Worm (Caenorhabditis elegans): ENCODE data around the gene F08D12.12.
A peak's percentile ranks its signal among the peaks of the same experiment; 100 is the strongest.

Gene F08D12.12

DNA sequence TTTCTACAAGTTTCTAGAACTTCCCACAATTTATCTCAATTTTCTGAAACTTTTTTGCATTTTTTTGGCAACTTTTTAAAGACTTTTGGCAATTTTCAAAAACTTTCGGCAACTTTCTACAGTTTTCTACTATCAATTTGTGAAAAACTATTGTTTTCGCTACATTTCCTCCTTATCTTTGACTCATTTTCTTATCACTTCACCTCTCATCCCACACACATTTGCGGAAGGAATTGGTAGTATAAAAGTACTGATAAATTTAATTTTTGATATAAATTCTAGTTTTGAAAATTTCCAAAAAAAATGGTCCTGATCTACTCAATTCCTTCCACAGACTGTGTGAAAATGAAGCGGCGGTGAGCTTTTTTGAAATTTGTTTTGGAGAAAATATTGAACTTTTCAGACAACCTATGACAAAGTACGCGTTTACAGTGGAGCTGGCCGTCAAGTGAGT is 37.3 kb downstream of the F08D12.12 start, which contains the start of gene F29A7.4:
TSS of gene F29A7.4 (plus strand) at position 404 of the 454 bp plus-strand sequence.
- TF ChIP-seq Y53F4B.3 (GFP tag; IDR thresholded peaks at IDR 0.05), result no peak
- TF ChIP-seq nhr-80 (tag; optimal IDR thresholded peaks at IDR 0.05), result no peak
- TF ChIP-seq lag-1 (GFP tag; IDR thresholded peaks at IDR 0.05), result no peak
- TF ChIP-seq unc-62 (GFP tag; optimal IDR thresholded peaks at IDR 0.05), result no peak
- no peak for TF ChIP-seq pha-4 (tag; optimal IDR thresholded peaks at IDR 0.05)
- TF ChIP-seq cebp-2 (GFP tag; IDR thresholded peaks at IDR 0.05), result no peak
- TF ChIP-seq ZK185.1 (tag; optimal IDR thresholded peaks at IDR 0.05; ENCODE audit: poor library complexity, severe bottlenecking), result no peak
- TF ChIP-seq tbx-9 (tag; optimal IDR thresholded peaks at IDR 0.05; ENCODE audit: borderline replicate concordance), result no peak
- no peak for TF ChIP-seq snpc-4 (GFP tag; optimal IDR thresholded peaks at IDR 0.05)
- TF ChIP-seq snpc-4 (tag; optimal IDR thresholded peaks at IDR 0.05), result no peak
- no peak for TF ChIP-seq egrh-3 (GFP tag; IDR thresholded peaks at IDR 0.05)
- no peak for TF ChIP-seq Y53G8AR.9 (GFP tag; conservative IDR thresholded peaks at IDR 0.05)
- TF ChIP-seq nhr-27 (tag; optimal IDR thresholded peaks at IDR 0.05), result no peak
- TF ChIP-seq ceh-27 (GFP tag; optimal IDR thresholded peaks at IDR 0.05), result no peak
- no peak for TF ChIP-seq ama-1 (optimal IDR thresholded peaks at IDR 0.05)
- TF ChIP-seq ama-1 (GFP tag; optimal IDR thresholded peaks at IDR 0.05), result no peak
- TF ChIP-seq snpc-1.1 (tag; optimal IDR thresholded peaks at IDR 0.05; ENCODE audit: insufficient read depth), result no peak
- TF ChIP-seq madf-3 (GFP tag; IDR thresholded peaks at IDR 0.05), result no peak
- TF ChIP-seq madf-8 (GFP tag; conservative IDR thresholded peaks at IDR 0.05), result no peak
- TF ChIP-seq sea-2 (GFP tag; IDR thresholded peaks at IDR 0.05), result no peak
- no peak for TF ChIP-seq fkh-3 (tag; optimal IDR thresholded peaks at IDR 0.05)
- no peak for TF ChIP-seq lin-35 (GFP tag; optimal IDR thresholded peaks at IDR 0.05)

DNA sequence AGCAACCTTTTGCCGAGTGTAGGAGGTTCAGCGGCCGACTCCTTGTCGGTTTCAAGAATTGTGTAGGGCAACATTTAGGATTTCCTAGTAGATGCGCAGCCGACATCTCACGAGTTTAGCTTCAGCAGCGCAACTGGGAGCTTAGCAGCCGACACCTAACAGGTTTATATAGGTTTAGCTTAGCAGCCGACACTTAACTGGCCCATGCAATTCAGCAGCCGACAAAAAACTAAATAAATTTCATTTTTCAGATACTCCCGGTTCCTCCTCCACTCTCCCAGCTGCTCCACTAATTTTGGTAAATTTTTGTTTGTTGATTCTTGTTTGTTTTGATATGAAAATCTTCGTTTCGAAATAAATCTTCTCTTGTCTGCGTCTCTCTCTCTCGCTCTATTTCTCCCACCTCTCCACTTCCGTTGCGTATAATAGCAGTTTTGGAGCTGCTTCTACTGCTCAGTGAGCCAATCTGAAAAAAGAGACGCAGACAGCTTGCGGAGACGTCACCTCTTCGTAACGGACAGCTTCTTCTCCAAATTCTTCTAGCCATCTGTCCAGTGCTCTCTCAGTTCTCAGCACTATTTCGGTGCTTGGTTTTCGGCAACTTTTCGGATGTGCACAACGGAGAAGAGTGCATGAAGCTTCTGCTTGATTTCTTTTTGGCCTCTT is 38.8 kb downstream of the F08D12.12 start:
- no peak for TF ChIP-seq ekl-4 (GFP tag; IDR thresholded peaks at IDR 0.05)
- peak; percentile 46; the same call in 1 of the 2 replicates for TF ChIP-seq zfh-2 (GFP tag; conservative IDR thresholded peaks at IDR 0.05)
- no peak for TF ChIP-seq aptf-3 (GFP tag; IDR thresholded peaks at IDR 0.05)
- peak; percentile 57; the same call in 1 of the 2 replicates for TF ChIP-seq hmg-1.2 (GFP tag; IDR thresholded peaks at IDR 0.05)
- TF ChIP-seq ztf-18 (tag; optimal IDR thresholded peaks at IDR 0.05), result no peak
- 0 out of 2 replicates have a peak, but pooled peaks have one; percentile 37 for TF ChIP-seq mcd-1 (GFP tag; IDR thresholded peaks at IDR 0.05)
- no peak for TF ChIP-seq chd-7 (tag; optimal IDR thresholded peaks at IDR 0.05)
- TF ChIP-seq ceh-27 (GFP tag; optimal IDR thresholded peaks at IDR 0.05), result no peak
- TF ChIP-seq nfya-1 (tag; optimal IDR thresholded peaks at IDR 0.05; ENCODE audit: borderline replicate concordance, insufficient read depth), result no peak
- TF ChIP-seq K12H6.12 (tag; optimal IDR thresholded peaks at IDR 0.05), result peak; percentile 23
- peak; percentile 57 for TF ChIP-seq snpc-4 (GFP tag; optimal IDR thresholded peaks at IDR 0.05)
- peak in 3 of 4 experiments; percentile 40 to 66 (median 52) for TF ChIP-seq snpc-4 (tag; optimal IDR thresholded peaks at IDR 0.05)
- TF ChIP-seq attf-5 (GFP tag; optimal IDR thresholded peaks at IDR 0.05), result peak; percentile 2

DNA sequence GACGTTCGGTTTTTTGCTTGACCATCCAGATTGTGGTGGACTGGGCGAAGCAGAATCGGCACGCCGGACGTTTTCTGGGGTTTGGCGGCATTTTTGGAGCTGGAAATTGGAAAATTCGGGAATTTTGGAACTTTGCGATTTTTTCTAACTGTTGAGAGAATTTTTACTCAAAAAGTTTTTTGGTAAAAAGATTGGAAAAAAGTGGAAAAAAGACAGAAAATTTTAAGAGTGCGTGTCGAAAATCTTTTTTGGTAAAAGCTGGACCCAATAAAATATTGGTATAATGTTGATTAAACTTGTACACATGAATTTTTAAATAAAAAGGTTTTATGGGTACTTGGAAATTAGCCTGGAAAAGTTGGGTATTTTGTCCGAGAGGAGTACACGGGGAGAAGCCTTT is 44.6 kb downstream of the F08D12.12 start, which contains the start of gene T05A8.7:
TSS of gene T05A8.7 (minus strand) at position 101 of the 400 bp plus-strand sequence.
- TF ChIP-seq F52B5.7 (tag; optimal IDR thresholded peaks at IDR 0.05) (no peak), B0019.2 (GFP tag; conservative IDR thresholded peaks at IDR 0.05) (no peak), F37B4.10 (GFP tag; IDR thresholded peaks at IDR 0.05) (no peak), pbrm-1 (GFP tag; IDR thresholded peaks at IDR 0.05) (no peak), unc-130 (GFP tag; optimal IDR thresholded peaks at IDR 0.05) (no peak), mxl-1 (tag; optimal IDR thresholded peaks at IDR 0.05) (no peak), somi-1 (GFP tag; optimal IDR thresholded peaks at IDR 0.05) (no peak), hlh-12 (tag; optimal IDR thresholded peaks at IDR 0.05) (no peak), Y79H2A.3 (GFP tag; conservative IDR thresholded peaks at IDR 0.05) (no peak), lir-1 (GFP tag; conservative IDR thresholded peaks at IDR 0.05) (no peak), snpc-3.4 (tag; optimal IDR thresholded peaks at IDR 0.05) (no peak), nhr-179 (tag; optimal IDR thresholded peaks at IDR 0.05) (no peak), ccch-3 (GFP tag; optimal IDR thresholded peaks at IDR 0.05) (no peak), ceh-100 (GFP tag; IDR thresholded peaks at IDR 0.05) (no peak), ama-1 (optimal IDR thresholded peaks at IDR 0.05) (no peak), ama-1 (GFP tag; optimal IDR thresholded peaks at IDR 0.05) (no peak), let-526 (GFP tag; IDR thresholded peaks at IDR 0.05) (no peak)

Data from whole organism, young adult.